Worm (Caenorhabditis elegans) whole organism, L3 larva: Measurements from ENCODE around the gene C24F3.2.

Source experiments
- ZK546.5 ChIP-seq: sonication (generic microtip); optimal IDR thresholded peaks from 2 replicates; lab custom pipeline; 2017; ENCODE audit warnings: missing biosample characterization, missing genetic modification characterization
- ama-1 ChIP-seq: fragments of 150-350 bp; optimal IDR thresholded peaks from 2 replicates; lab custom pipeline; 2018
- lin-15B ChIP-seq: fragments of 150-350 bp; optimal IDR thresholded peaks from 2 replicates; lab custom pipeline; 2014; ENCODE audit warnings: missing biosample characterization, missing genetic modification characterization
- lin-39 ChIP-seq: fragments of 150-350 bp; optimal IDR thresholded peaks from 2 replicates; lab custom pipeline; 2018; ENCODE audit warnings: missing biosample characterization, missing genetic modification reagents, missing genetic modification characterization
- nhr-237 ChIP-seq: fragments of 150-350 bp; optimal IDR thresholded peaks from 2 replicates; lab custom pipeline; 2014; ENCODE audit warnings: missing biosample characterization, missing genetic modification characterization
- nhr-25 ChIP-seq: sonication (generic microtip); optimal IDR thresholded peaks from 2 replicates; lab custom pipeline; 2017; ENCODE audit warnings: missing biosample characterization, missing genetic modification characterization
- nhr-28 ChIP-seq: fragments of 150-350 bp; optimal IDR thresholded peaks from 2 replicates; lab custom pipeline; 2014; ENCODE audit warnings: missing biosample characterization, missing genetic modification characterization
- nhr-67 ChIP-seq: fragments of 150-350 bp; optimal IDR thresholded peaks from 2 replicates; lab custom pipeline; 2014; ENCODE audit warnings: missing biosample characterization, missing genetic modification characterization
- sea-2 ChIP-seq: fragments of 150-350 bp; sonication (generic microtip); optimal IDR thresholded peaks from 4 replicates; lab custom pipeline; 2014; ENCODE audit warnings: missing biosample characterization, missing genetic modification reagents, missing genetic modification characterization
- unc-62 ChIP-seq: fragments of 150-350 bp; sonication (generic microtip); optimal IDR thresholded peaks from 4 replicates; lab custom pipeline; 2014; ENCODE audit warnings: missing biosample characterization, missing genetic modification reagents, missing genetic modification characterization
- ztf-11 ChIP-seq: fragments of 150-350 bp; optimal IDR thresholded peaks from 2 replicates; lab custom pipeline; 2014; ENCODE audit warnings: missing biosample characterization, missing genetic modification characterization

DNA sequence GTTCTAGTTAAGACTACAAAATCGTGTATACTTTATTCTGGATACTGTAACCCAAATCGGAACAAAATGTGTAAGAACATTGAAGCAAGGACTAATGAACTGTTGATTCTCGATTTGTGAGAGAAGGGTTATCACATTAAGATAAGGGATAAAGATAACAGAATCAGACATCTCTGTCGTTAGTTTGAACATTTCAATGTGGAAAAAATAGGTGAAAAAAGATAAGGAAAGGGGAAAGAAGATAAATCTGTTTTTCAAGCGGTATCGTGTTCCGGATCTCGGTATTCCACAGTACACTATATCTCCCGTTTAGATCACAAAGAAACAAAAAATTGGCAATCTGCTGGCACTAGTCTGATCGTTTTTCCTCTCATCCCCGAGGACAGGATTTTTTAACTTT is 38.7 kb downstream of the C24F3.2 start:
- TF ChIP-seq nhr-67 (tag; lab: Kevin White, UChicago) (no peak), lin-39 (tag; lab: Kevin White, UChicago) (no peak), unc-62 (GFP tag; lab: Kevin White, UChicago) (no peak), ztf-11 (tag; lab: Kevin White, UChicago) (no peak), nhr-237 (tag; lab: Kevin White, UChicago) (no peak), ama-1 (lab: Kevin White, UChicago) (no peak), ZK546.5 (tag; lab: Kevin White, UChicago) (no peak), nhr-28 (tag; lab: Kevin White, UChicago) (no peak), sea-2 (GFP tag; lab: Kevin White, UChicago) (no peak), lin-15B (tag; lab: Kevin White, UChicago) (no peak), nhr-25 (no peak)
